Fruit fly (Drosophila melanogaster) whole organism, embryonic: ENCODE measurements around the gene CG34266.
A peak's percentile ranks its signal among the peaks of the same experiment; 100 is the strongest.

ENCODE experiments used
- Atf6 ChIP-seq: fragments of 200-800 bp; sonication (Bioruptor generic); IDR thresholded peaks from 2 replicates; pipeline ENCODE4 v1.3.6; 2022; ENCODE audit warnings: missing biosample characterization, missing genetic modification characterization
- B-H2 ChIP-seq: fragments of 200-800 bp; sonication (Bioruptor generic); optimal IDR thresholded peaks from 2 replicates; lab custom pipeline; 2018; ENCODE audit warnings: missing biosample characterization, mild to moderate bottlenecking, missing genetic modification characterization
- CG10462 ChIP-seq: fragments of 200-800 bp; sonication (Bioruptor generic); optimal IDR thresholded peaks from 2 replicates; lab custom pipeline; 2016; ENCODE audit warnings: missing biosample characterization, missing genetic modification characterization
- CG10543 ChIP-seq: fragments of 200-800 bp; sonication (Bioruptor generic); optimal IDR thresholded peaks from 3 replicates; lab custom pipeline; 2017; ENCODE audit warnings: missing biosample characterization, mild to moderate bottlenecking, missing genetic modification characterization, moderate library complexity
- CG11695 ChIP-seq: fragments of 200-800 bp; sonication (Bioruptor generic); IDR thresholded peaks from 3 replicates; pipeline ENCODE4 v1.3.6; 2022; ENCODE audit warnings: missing biosample characterization, missing genetic modification characterization
- CG12219 ChIP-seq: fragments of 200-800 bp; sonication (Bioruptor generic); optimal IDR thresholded peaks from 3 replicates; lab custom pipeline; 2018; ENCODE audit warnings: missing biosample characterization, mild to moderate bottlenecking, missing genetic modification characterization
- CG13287 ChIP-seq: fragments of 200-800 bp; sonication (Bioruptor generic); IDR thresholded peaks from 2 replicates; pipeline ENCODE4 v1.3.6; 2022; ENCODE audit warnings: missing biosample characterization, missing genetic modification characterization; ENCODE audit not compliant: partially characterized antibody
- CG17568 ChIP-seq: fragments of 200-800 bp; sonication (Bioruptor generic); optimal IDR thresholded peaks from 2 replicates; lab custom pipeline; 2018; ENCODE audit warnings: missing biosample characterization, mild to moderate bottlenecking, missing genetic modification characterization, moderate library complexity
- CG18011 ChIP-seq: fragments of 200-800 bp; sonication (Bioruptor generic); optimal IDR thresholded peaks from 2 replicates; lab custom pipeline; 2017; ENCODE audit warnings: missing biosample characterization, missing genetic modification characterization, mild to moderate bottlenecking, moderate library complexity, missing genotype
- CG18476 ChIP-seq: fragments of 200-800 bp; sonication (Bioruptor generic); optimal IDR thresholded peaks from 2 replicates; lab custom pipeline; 2016; ENCODE audit warnings: missing biosample characterization, mild to moderate bottlenecking, missing genetic modification characterization
- CG30431 ChIP-seq: fragments of 200-800 bp; sonication (Bioruptor generic); optimal IDR thresholded peaks from 2 replicates; lab custom pipeline; 2017; ENCODE audit warnings: missing biosample characterization, missing genetic modification characterization
- CG31365 ChIP-seq: fragments of 200-800 bp; sonication (Bioruptor generic); optimal IDR thresholded peaks from 2 replicates; lab custom pipeline; 2018; ENCODE audit warnings: missing biosample characterization, mild to moderate bottlenecking, missing genetic modification characterization
- CG32532 ChIP-seq: fragments of 200-800 bp; sonication (Bioruptor generic); IDR thresholded peaks from 2 replicates; pipeline ENCODE4 v1.3.6; 2022; ENCODE audit warnings: missing biosample characterization, missing genetic modification characterization
- CG4282 ChIP-seq: fragments of 200-800 bp; sonication (Bioruptor generic); optimal IDR thresholded peaks from 2 replicates; lab custom pipeline; 2016; ENCODE audit warnings: missing biosample characterization, missing genetic modification characterization
- CG5180 ChIP-seq: fragments of 200-800 bp; sonication (Bioruptor generic); optimal IDR thresholded peaks from 3 replicates; lab custom pipeline; 2017; ENCODE audit warnings: missing biosample characterization, missing genetic modification characterization, mild to moderate bottlenecking, moderate library complexity, missing genetic modification reagents
- CG7271 ChIP-seq: fragments of 200-800 bp; sonication (Bioruptor generic); optimal IDR thresholded peaks from 2 replicates; lab custom pipeline; 2018; ENCODE audit warnings: missing biosample characterization, mild to moderate bottlenecking, missing genetic modification characterization, moderate library complexity
- CG7372 ChIP-seq: fragments of 200-800 bp; sonication (Bioruptor generic); IDR thresholded peaks from 2 replicates; pipeline ENCODE4 v1.3.6; 2022; ENCODE audit warnings: missing biosample characterization, missing genetic modification characterization
- CG7839 ChIP-seq: fragments of 200-800 bp; sonication (Bioruptor generic); optimal IDR thresholded peaks from 3 replicates; lab custom pipeline; 2018; ENCODE audit warnings: missing biosample characterization, mild to moderate bottlenecking, missing genetic modification characterization, moderate library complexity
- CG8089 ChIP-seq: fragments of 200-800 bp; sonication (Bioruptor generic); optimal IDR thresholded peaks from 3 replicates; lab custom pipeline; 2016; ENCODE audit warnings: missing biosample characterization, missing genetic modification characterization
- CG8290 ChIP-seq, 3 experiments: fragments of 200-800 bp; sonication (Bioruptor generic); optimal IDR thresholded peaks; 2 replicates each; lab custom pipeline; 2016 to 2019; ENCODE audit warnings: missing biosample characterization in 3 of 3, missing genetic modification characterization in 3 of 3, mild to moderate bottlenecking in 2 of 3, moderate library complexity in 1 of 3
- CG8478 ChIP-seq: fragments of >200 bp; optimal IDR thresholded peaks from 2 replicates; lab custom pipeline; 2018
- CG9797 ChIP-seq: fragments of 200-800 bp; sonication (Bioruptor generic); optimal IDR thresholded peaks from 3 replicates; lab custom pipeline; 2018; ENCODE audit warnings: missing biosample characterization, mild to moderate bottlenecking, missing genetic modification characterization
- CoRest ChIP-seq: fragments of 200-800 bp; sonication (Bioruptor generic); optimal IDR thresholded peaks from 3 replicates; lab custom pipeline; 2018; ENCODE audit warnings: missing biosample characterization, mild to moderate bottlenecking, missing genetic modification characterization, moderate library complexity
- Deaf1 ChIP-seq: fragments of 200-800 bp; optimal IDR thresholded peaks from 3 replicates; lab custom pipeline; 2019; ENCODE audit warnings: missing biosample characterization, mild to moderate bottlenecking, missing genetic modification characterization, moderate library complexity
- Drgx ChIP-seq: fragments of 200-800 bp; sonication (Bioruptor generic); IDR thresholded peaks from 2 replicates; pipeline ENCODE4 v1.3.6; 2022; ENCODE audit warnings: missing biosample characterization, missing genetic modification characterization
- H2.0 ChIP-seq: fragments of 200-800 bp; sonication (Bioruptor generic); IDR thresholded peaks from 2 replicates; pipeline ENCODE4 v1.3.6; 2022; ENCODE audit warnings: missing biosample characterization, missing genetic modification characterization
- Hr78 ChIP-seq, 2 experiments: fragments of 200-800 bp in 1 of 2; fragments of >200 bp in 1 of 2; sonication (Bioruptor generic) in 1 of 2; optimal IDR thresholded peaks; 2 replicates each; lab custom pipeline; 2017 to 2019; ENCODE audit warnings: missing biosample characterization in 2 of 2, missing genetic modification characterization in 2 of 2, mild to moderate bottlenecking in 1 of 2, moderate library complexity in 1 of 2
- Jarid2 ChIP-seq: fragments of 200-800 bp; sonication (Bioruptor generic); optimal IDR thresholded peaks from 3 replicates; lab custom pipeline; 2017; ENCODE audit warnings: mild to moderate bottlenecking, missing biosample characterization, missing genetic modification reagents, missing genetic modification characterization
- MTF-1 ChIP-seq: fragments of 200-800 bp; sonication (Bioruptor generic); optimal IDR thresholded peaks from 2 replicates; lab custom pipeline; 2018; ENCODE audit warnings: missing biosample characterization, mild to moderate bottlenecking, missing genetic modification characterization, borderline replicate concordance
- Med ChIP-seq: fragments of 200-800 bp; sonication (Bioruptor generic); peaks from one replicate; lab custom pipeline; 2016; ENCODE audit warnings: missing biosample characterization, missing genetic modification characterization, mild to moderate bottlenecking, inconsistent platforms, moderate library complexity
- Nf-YC ChIP-seq: fragments of 200-800 bp; optimal IDR thresholded peaks from 3 replicates; lab custom pipeline; 2019; ENCODE audit warnings: missing biosample characterization, mild to moderate bottlenecking, missing genetic modification characterization, moderate library complexity
- Xbp1 ChIP-seq: fragments of 200-800 bp; sonication (Bioruptor generic); optimal IDR thresholded peaks from 3 replicates; lab custom pipeline; 2016; ENCODE audit warnings: missing biosample characterization, mild to moderate bottlenecking, missing genetic modification characterization
- amos ChIP-seq: fragments of 200-800 bp; sonication (Bioruptor generic); IDR thresholded peaks from 2 replicates; pipeline ENCODE4 v1.3.6; 2022; ENCODE audit warnings: missing biosample characterization, missing genetic modification characterization; ENCODE audit not compliant: partially characterized antibody
- ap ChIP-seq: fragments of 200-800 bp; sonication (Bioruptor generic); IDR thresholded peaks from 2 replicates; pipeline ENCODE4 v1.3.6; 2022; ENCODE audit warnings: missing biosample characterization, missing genetic modification characterization
- bab2 ChIP-seq: fragments of 200-800 bp; sonication (Bioruptor generic); optimal IDR thresholded peaks from 2 replicates; lab custom pipeline; 2016; ENCODE audit warnings: missing biosample characterization, missing genetic modification characterization
- chif ChIP-seq, 2 experiments: fragments of 200-800 bp; sonication (Bioruptor generic); optimal IDR thresholded peaks; 3 replicates each; lab custom pipeline; 2016; ENCODE audit warnings: missing biosample characterization in 2 of 2, missing genetic modification characterization in 2 of 2
- crp ChIP-seq, 2 experiments: fragments of 200-800 bp; sonication (Bioruptor generic); optimal IDR thresholded peaks; 2 replicates in 1 of 2; 3 replicates in 1 of 2; lab custom pipeline; 2017; ENCODE audit warnings: missing biosample characterization in 2 of 2, missing genetic modification characterization in 2 of 2, mild to moderate bottlenecking in 1 of 2, moderate library complexity in 1 of 2
- dysf ChIP-seq: fragments of 200-800 bp; sonication (Bioruptor generic); IDR thresholded peaks from 3 replicates; pipeline ENCODE4 v1.3.6; 2022; ENCODE audit warnings: missing biosample characterization, missing genetic modification characterization
- emc ChIP-seq: fragments of 200-800 bp; sonication (Bioruptor generic); optimal IDR thresholded peaks from 2 replicates; lab custom pipeline; 2016; ENCODE audit warnings: missing biosample characterization, missing genetic modification characterization
- exex ChIP-seq: fragments of 200-800 bp; sonication (Bioruptor generic); optimal IDR thresholded peaks from 4 replicates; lab custom pipeline; 2018; ENCODE audit warnings: missing biosample characterization, mild to moderate bottlenecking, missing genetic modification characterization, moderate library complexity
- gcm ChIP-seq: fragments of 200-800 bp; sonication (Bioruptor generic); optimal IDR thresholded peaks from 2 replicates; lab custom pipeline; 2019; ENCODE audit warnings: missing biosample characterization, mild to moderate bottlenecking, missing genetic modification characterization, moderate library complexity
- her ChIP-seq: fragments of 200-800 bp; sonication (Bioruptor generic); optimal IDR thresholded peaks from 2 replicates; lab custom pipeline; 2016; ENCODE audit warnings: missing biosample characterization, missing genetic modification characterization
- ind ChIP-seq: fragments of 200-800 bp; sonication (Bioruptor generic); optimal IDR thresholded peaks from 3 replicates; lab custom pipeline; 2016; ENCODE audit warnings: missing biosample characterization, missing genetic modification characterization
- lilli ChIP-seq: fragments of 200-800 bp; sonication (Bioruptor generic); optimal IDR thresholded peaks from 3 replicates; lab custom pipeline; 2016; ENCODE audit warnings: missing biosample characterization, missing genetic modification characterization
- lov ChIP-seq, 2 experiments: fragments of 200-800 bp in 1 of 2; fragments of >200 bp in 1 of 2; sonication (Bioruptor generic) in 1 of 2; IDR thresholded peaks in 1 of 2; optimal IDR thresholded peaks in 1 of 2; 2 replicates in 1 of 2; 3 replicates in 1 of 2; pipeline versions ENCODE4 v1.3.6 to Lab custom; 2017 to 2022; ENCODE audit warnings: missing biosample characterization in 1 of 2, missing genetic modification characterization in 1 of 2
- pnt ChIP-seq: fragments of 200-800 bp; sonication (Bioruptor generic); optimal IDR thresholded peaks from 3 replicates; lab custom pipeline; 2016; ENCODE audit warnings: missing biosample characterization, missing genetic modification characterization
- prd ChIP-seq, 3 experiments: fragments of >200 bp in 2 of 3; fragments of 200-800 bp in 1 of 3; sonication (Bioruptor generic) in 1 of 3; optimal IDR thresholded peaks in 2 of 3; IDR thresholded peaks in 1 of 3; 2 replicates in 2 of 3; 3 replicates in 1 of 3; pipeline versions ENCODE4 v1.3.6 to Lab custom; 2017 to 2022; ENCODE audit warnings: missing biosample characterization in 1 of 3, missing genetic modification characterization in 1 of 3
- tio ChIP-seq: fragments of 200-800 bp; sonication (Bioruptor generic); optimal IDR thresholded peaks from 2 replicates; lab custom pipeline; 2017; ENCODE audit warnings: missing biosample characterization, missing genetic modification characterization, inconsistent platforms
- toy ChIP-seq: fragments of 200-800 bp; sonication (Bioruptor generic); IDR thresholded peaks from 2 replicates; pipeline ENCODE4 v1.3.6; 2022; ENCODE audit warnings: missing biosample characterization, missing genetic modification characterization
- yki ChIP-seq: fragments of >200 bp; optimal IDR thresholded peaks from 3 replicates; lab custom pipeline; 2018

CG34266 gene

dm6 chr3L:4687133-4687532 lies 9.5 kb downstream of the CG34266 start, which contains the start of gene axo:
Gene axo (minus strand): TSS chr3L:4687317.
- TF ChIP-seq Hr78 (GFP tag; optimal IDR thresholded peaks at IDR 0.05; lab: Kevin White, UChicago) (no peak), emc (GFP tag; lab: Kevin White, UChicago) (no peak), chif (GFP tag; optimal IDR thresholded peaks at IDR 0.05; lab: Kevin White, UChicago) (no peak), H2.0 (no peak), CG18011 (GFP tag; lab: Kevin White, UChicago) (no peak), Med (GFP tag; lab: Kevin White, UChicago) (peak; percentile 57), Deaf1 (tag; lab: Kevin White, UChicago) (peak; percentile 44), Xbp1 (GFP tag; lab: Kevin White, UChicago) (no peak), dysf (GFP tag; lab: Robert Waterston, UW) (no peak), ind (no peak), lov (optimal IDR thresholded peaks at IDR 0.05; lab: Kevin White, UChicago) (no peak), lov (GFP tag; IDR thresholded peaks at IDR 0.05; lab: Robert Waterston, UW) (no peak), yki (no peak), CG13287 (peak; percentile 17; the same call in 1 of the 2 replicates), CG7839 (tag; lab: Kevin White, UChicago) (no peak), CG8089 (no peak), exex (no peak), CG8478 (lab: Kevin White, UChicago) (no peak), CG10543 (no peak), Atf6 (GFP tag; lab: Robert Waterston, UW) (no peak), CoRest (tag; lab: Kevin White, UChicago) (no peak), CG10462 (GFP tag; lab: Kevin White, UChicago) (no peak), Nf-YC (tag; lab: Kevin White, UChicago) (no peak), tio (GFP tag; lab: Kevin White, UChicago) (no peak), CG8290 (GFP tag; optimal IDR thresholded peaks at IDR 0.05; lab: Kevin White, UChicago) (no peak), CG8290 (tag; optimal IDR thresholded peaks at IDR 0.05; lab: Kevin White, UChicago) (peak in 1 of 2 experiments; percentile 9), prd (optimal IDR thresholded peaks at IDR 0.05; lab: Kevin White, UChicago) (no peak), prd (GFP tag; IDR thresholded peaks at IDR 0.05; lab: Robert Waterston, UW) (no peak), CG7271 (tag; lab: Kevin White, UChicago) (no peak), CG7372 (GFP tag; lab: Robert Waterston, UW) (no peak), toy (GFP tag; lab: Robert Waterston, UW) (no peak), amos (GFP tag; lab: Robert Waterston, UW) (0 out of 2 replicates have a peak, but pooled peaks have one; percentile 9), B-H2 (GFP tag; lab: Kevin White, UChicago) (no peak), MTF-1 (GFP tag; lab: Kevin White, UChicago) (no peak), CG12219 (no peak), CG18476 (no peak), crp (GFP tag; optimal IDR thresholded peaks at IDR 0.05; lab: Kevin White, UChicago) (peak in 1 of 2 experiments; percentile 45), CG4282 (GFP tag; lab: Kevin White, UChicago) (no peak), gcm (GFP tag; lab: Kevin White, UChicago) (no peak), CG31365 (tag; lab: Kevin White, UChicago) (no peak), CG9797 (no peak), Jarid2 (GFP tag; lab: Kevin White, UChicago) (peak; percentile 20), CG5180 (peak; percentile 55), her (GFP tag; lab: Kevin White, UChicago) (no peak), CG32532 (GFP tag; lab: Robert Waterston, UW) (no peak), CG30431 (GFP tag; lab: Kevin White, UChicago) (no peak), ap (GFP tag; lab: Robert Waterston, UW) (no peak), bab2 (GFP tag; lab: Kevin White, UChicago) (no peak), lilli (GFP tag; lab: Kevin White, UChicago) (no peak), CG17568 (GFP tag; lab: Kevin White, UChicago) (no peak), pnt (GFP tag; lab: Kevin White, UChicago) (no peak), Drgx (no peak), CG11695 (GFP tag; lab: Robert Waterston, UW) (no peak)
